Fruit fly (Drosophila melanogaster): Measurements from ENCODE around the gene Cp38.

Cp38 gene

DNA sequence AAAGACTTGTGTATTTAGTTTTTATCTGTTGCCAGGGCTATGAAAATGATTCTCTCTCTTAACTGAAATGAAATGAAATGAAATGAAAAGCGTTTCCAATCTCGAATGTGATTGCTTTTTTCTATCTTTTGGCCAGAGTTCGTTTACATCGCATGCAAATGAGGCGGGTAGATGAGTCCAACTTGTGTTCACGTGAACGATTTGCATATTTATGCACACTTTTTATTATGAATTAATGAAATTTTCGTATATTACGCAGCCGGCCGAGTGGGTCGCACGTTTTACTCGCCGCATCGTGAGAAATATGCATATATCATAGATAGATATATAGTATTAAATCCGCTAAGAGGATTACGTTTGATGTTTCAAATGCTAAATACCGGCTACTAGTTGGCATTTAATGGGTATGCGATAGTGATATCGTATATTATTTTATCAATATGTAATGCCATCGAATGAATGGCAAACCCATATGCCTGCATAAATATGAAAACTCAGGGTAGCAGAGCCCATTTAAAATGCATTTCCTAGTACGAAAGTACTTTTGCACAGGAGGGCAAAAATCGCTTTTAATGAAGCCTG is 23.5 kb downstream of the Cp38 start (continued):
- TF ChIP-seq CG12236 (GFP tag; optimal IDR thresholded peaks at IDR 0.05) (no peak), H15 (GFP tag; IDR thresholded peaks at IDR 0.05) (no peak), CG3163 (GFP tag; optimal IDR thresholded peaks at IDR 0.05) (no peak), prd (optimal IDR thresholded peaks at IDR 0.05) (no peak), prd (GFP tag; IDR thresholded peaks at IDR 0.05) (no peak), CG6683 (GFP tag; optimal IDR thresholded peaks at IDR 0.05) (no peak), cad (GFP tag; optimal IDR thresholded peaks at IDR 0.05) (no peak), E2f2 (GFP tag; IDR thresholded peaks at IDR 0.05) (no peak), CG3838 (GFP tag; optimal IDR thresholded peaks at IDR 0.05) (no peak), oc (tag; optimal IDR thresholded peaks at IDR 0.05) (peak; percentile 67), cwo (GFP tag; optimal IDR thresholded peaks at IDR 0.05) (peak; percentile 65), sens-2 (GFP tag; IDR thresholded peaks at IDR 0.05) (no peak), da (GFP tag; optimal IDR thresholded peaks at IDR 0.05) (no peak), Gsc (GFP tag; IDR thresholded peaks at IDR 0.05) (no peak), CG14860 (GFP tag; IDR thresholded peaks at IDR 0.05; ENCODE audit: partially characterized antibody) (0 out of 3 replicates have a peak, but pooled peaks have one; percentile 21), D19B (GFP tag; optimal IDR thresholded peaks at IDR 0.05) (no peak), Gug (GFP tag; IDR thresholded peaks at IDR 0.05) (no peak), Blimp-1 (GFP tag; optimal IDR thresholded peaks at IDR 0.05) (peak; percentile 81), vvl (GFP tag; IDR thresholded peaks at IDR 0.05) (peak; percentile 65; the same call in 1 of the 2 replicates), tna (GFP tag; IDR thresholded peaks at IDR 0.05; ENCODE audit: partially characterized antibody) (no peak), HLH4C (GFP tag; IDR thresholded peaks at IDR 0.05; ENCODE audit: partially characterized antibody) (peak; percentile 63), sr (GFP tag; IDR thresholded peaks at IDR 0.05) (no peak), pros (GFP tag; optimal IDR thresholded peaks at IDR 0.05) (no peak), p53 (GFP tag; optimal IDR thresholded peaks at IDR 0.05) (no peak), chm (GFP tag; IDR thresholded peaks at IDR 0.05) (no peak), en (GFP tag; optimal IDR thresholded peaks at IDR 0.05) (no peak), Dfd (GFP tag; optimal IDR thresholded peaks at IDR 0.05) (no peak), CG12155 (GFP tag; optimal IDR thresholded peaks at IDR 0.05) (no peak)

DNA sequence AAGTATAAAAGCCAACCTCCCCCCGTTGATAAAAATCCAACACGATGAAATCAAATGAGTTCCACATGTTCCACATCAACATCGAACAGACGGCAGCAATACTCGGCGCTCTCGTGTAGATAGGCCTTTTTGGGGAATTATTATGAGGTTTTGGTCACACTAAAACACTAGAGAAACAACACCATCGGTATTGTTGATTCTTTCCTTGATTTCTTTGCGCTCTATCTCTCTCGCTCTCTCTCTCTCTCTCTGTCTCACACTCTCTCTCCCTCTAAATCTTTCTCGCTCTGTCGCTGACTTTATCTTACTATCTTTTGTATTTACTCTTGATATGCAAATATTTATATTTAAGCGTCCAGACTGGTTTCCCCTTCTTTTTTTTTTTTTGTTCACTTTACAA is 29.1 kb downstream of the Cp38 start:
- TF ChIP-seq Med (GFP tag) (peak; percentile 6), sens (GFP tag) (peak; percentile 73), tgo (GFP tag; IDR thresholded peaks at IDR 0.05) (no peak), row (GFP tag; IDR thresholded peaks at IDR 0.05) (peak; percentile 20; the same call in 1 of the 3 replicates), stwl (tag; optimal IDR thresholded peaks at IDR 0.05) (peak; percentile 95), HmgD (GFP tag; optimal IDR thresholded peaks at IDR 0.05) (no peak), CG18764 (GFP tag; optimal IDR thresholded peaks at IDR 0.05) (peak; percentile 74), Ptx1 (GFP tag; IDR thresholded peaks at IDR 0.05) (no peak), tll (GFP tag; optimal IDR thresholded peaks at IDR 0.05) (peak in 1 of 2 experiments; percentile 38), Dad (GFP tag; optimal IDR thresholded peaks at IDR 0.05) (no peak), Trl (optimal IDR thresholded peaks at IDR 0.05) (peak; percentile 16 to 54), Trl (GFP tag; optimal IDR thresholded peaks at IDR 0.05) (no peak), Atf6 (GFP tag; IDR thresholded peaks at IDR 0.05) (no peak), CG9932 (GFP tag; IDR thresholded peaks at IDR 0.05) (no peak), gfzf (GFP tag; optimal IDR thresholded peaks at IDR 0.05) (peak; percentile 34), slou (GFP tag; optimal IDR thresholded peaks at IDR 0.05) (no peak), Pdp1 (GFP tag; optimal IDR thresholded peaks at IDR 0.05) (no peak), CG6791 (GFP tag; IDR thresholded peaks at IDR 0.05; ENCODE audit: partially characterized antibody) (0 out of 3 replicates have a peak, but pooled peaks have one; percentile 40), CG8290 (GFP tag; optimal IDR thresholded peaks at IDR 0.05) (peak; percentile 64), CG8290 (tag; optimal IDR thresholded peaks at IDR 0.05) (no peak), CG13775 (GFP tag; optimal IDR thresholded peaks at IDR 0.05) (no peak), jumu (GFP tag; optimal IDR thresholded peaks at IDR 0.05) (no peak), CG2678 (tag; optimal IDR thresholded peaks at IDR 0.05) (peak; percentile 14), Mrtf (GFP tag; IDR thresholded peaks at IDR 0.05) (no peak), Bgb (GFP tag; IDR thresholded peaks at IDR 0.05; ENCODE audit: partially characterized antibody) (no peak)
